Fruit fly (Drosophila melanogaster) whole organism, embryonic: ENCODE data around the gene trr.

Experiments used
- Asciz ChIP-seq: fragments of 200-800 bp; sonication (Bioruptor generic); optimal IDR thresholded peaks from 2 replicates; lab custom pipeline; 2017; ENCODE audit warnings: missing biosample characterization, mild to moderate bottlenecking, missing genetic modification characterization, missing genetic modification reagents
- Atf6 ChIP-seq: fragments of 200-800 bp; sonication (Bioruptor generic); IDR thresholded peaks from 2 replicates; pipeline ENCODE4 v1.3.6; 2022; ENCODE audit warnings: missing biosample characterization, missing genetic modification characterization
- CG10147 ChIP-seq: fragments of 200-800 bp; sonication (Bioruptor generic); optimal IDR thresholded peaks from 2 replicates; lab custom pipeline; 2019; ENCODE audit warnings: missing biosample characterization, mild to moderate bottlenecking, missing genetic modification characterization, moderate library complexity
- CG10209 ChIP-seq: fragments of 200-800 bp; sonication (Bioruptor generic); optimal IDR thresholded peaks from 3 replicates; lab custom pipeline; 2017; ENCODE audit warnings: missing biosample characterization, mild to moderate bottlenecking, missing genetic modification characterization, missing genetic modification reagents
- CG10565 ChIP-seq: fragments of 200-800 bp; sonication (Bioruptor generic); optimal IDR thresholded peaks from 3 replicates; lab custom pipeline; 2016; ENCODE audit warnings: missing biosample characterization, mild to moderate bottlenecking, missing genetic modification characterization
- CG11093 ChIP-seq: fragments of 200-800 bp; sonication (Bioruptor generic); IDR thresholded peaks from 3 replicates; pipeline ENCODE4 v1.3.6; 2022; ENCODE audit warnings: missing biosample characterization, missing genetic modification characterization
- CG12236 ChIP-seq: fragments of 200-800 bp; sonication (Bioruptor generic); optimal IDR thresholded peaks from 2 replicates; lab custom pipeline; 2016; ENCODE audit warnings: missing biosample characterization, missing genetic modification characterization
- CG13775 ChIP-seq: fragments of 200-800 bp; sonication (Bioruptor generic); optimal IDR thresholded peaks from 3 replicates; lab custom pipeline; 2017; ENCODE audit warnings: missing biosample characterization, mild to moderate bottlenecking, missing genetic modification characterization
- CG16815 ChIP-seq: fragments of 200-800 bp; sonication (Bioruptor generic); optimal IDR thresholded peaks from 3 replicates; lab custom pipeline; 2017; ENCODE audit warnings: missing biosample characterization, mild to moderate bottlenecking, missing genetic modification characterization
- CG17361 ChIP-seq: fragments of 200-800 bp; sonication (Bioruptor generic); IDR thresholded peaks from 3 replicates; pipeline ENCODE4 v1.3.6; 2022; ENCODE audit warnings: missing biosample characterization, missing genetic modification characterization
- CG17385 ChIP-seq: fragments of 200-800 bp; sonication (Bioruptor generic); optimal IDR thresholded peaks from 3 replicates; lab custom pipeline; 2018; ENCODE audit warnings: missing biosample characterization, mild to moderate bottlenecking, missing genetic modification characterization
- CG18476 ChIP-seq: fragments of 200-800 bp; sonication (Bioruptor generic); optimal IDR thresholded peaks from 2 replicates; lab custom pipeline; 2016; ENCODE audit warnings: missing biosample characterization, mild to moderate bottlenecking, missing genetic modification characterization
- CG2712 ChIP-seq: fragments of 200-800 bp; optimal IDR thresholded peaks from 3 replicates; lab custom pipeline; 2019; ENCODE audit warnings: missing biosample characterization, mild to moderate bottlenecking, missing genetic modification characterization, moderate library complexity
- CG33213 ChIP-seq: fragments of 200-800 bp; sonication (Bioruptor generic); optimal IDR thresholded peaks from 3 replicates; lab custom pipeline; 2016; ENCODE audit warnings: missing biosample characterization, missing genetic modification characterization
- CG4404 ChIP-seq: fragments of 200-800 bp; sonication (Bioruptor generic); IDR thresholded peaks from 2 replicates; pipeline ENCODE4 v1.3.6; 2022; ENCODE audit warnings: missing biosample characterization, missing genetic modification characterization
- CG4820 ChIP-seq: fragments of 200-800 bp; sonication (Bioruptor generic); optimal IDR thresholded peaks from 3 replicates; lab custom pipeline; 2016; ENCODE audit warnings: missing biosample characterization, missing genetic modification characterization
- CG5953 ChIP-seq: fragments of 200-800 bp; sonication (Bioruptor generic); IDR thresholded peaks from 2 replicates; pipeline ENCODE4 v1.3.6; 2022; ENCODE audit warnings: missing biosample characterization, missing genetic modification characterization
- CG6272 ChIP-seq: fragments of 200-800 bp; sonication (Bioruptor generic); IDR thresholded peaks from 2 replicates; pipeline ENCODE4 v1.3.6; 2022; ENCODE audit warnings: missing biosample characterization, missing genetic modification characterization
- CG6683 ChIP-seq: fragments of 200-800 bp; sonication (Bioruptor generic); optimal IDR thresholded peaks from 2 replicates; lab custom pipeline; 2017; ENCODE audit warnings: missing biosample characterization, mild to moderate bottlenecking, missing genetic modification characterization, missing genetic modification reagents
- CG6765 ChIP-seq: fragments of 200-800 bp; sonication (Bioruptor generic); optimal IDR thresholded peaks from 3 replicates; lab custom pipeline; 2017; ENCODE audit warnings: missing biosample characterization, mild to moderate bottlenecking, missing genetic modification characterization
- CG8388 ChIP-seq: fragments of 200-800 bp; sonication (Bioruptor generic); optimal IDR thresholded peaks from 2 replicates; lab custom pipeline; 2019; ENCODE audit warnings: missing biosample characterization, mild to moderate bottlenecking, missing genetic modification characterization, moderate library complexity
- CG9932 ChIP-seq: fragments of 200-800 bp; sonication (Bioruptor generic); IDR thresholded peaks from 2 replicates; pipeline ENCODE4 v1.3.6; 2022; ENCODE audit warnings: missing biosample characterization, missing genetic modification characterization
- Dll ChIP-seq: fragments of 200-800 bp; sonication (Bioruptor generic); IDR thresholded peaks from 4 replicates; pipeline ENCODE4 v1.3.6; 2022; ENCODE audit warnings: missing biosample characterization, missing genetic modification characterization; ENCODE audit not compliant: partially characterized antibody
- HHEX ChIP-seq: fragments of 200-800 bp; sonication (Bioruptor generic); optimal IDR thresholded peaks from 3 replicates; lab custom pipeline; 2017; ENCODE audit warnings: missing biosample characterization, mild to moderate bottlenecking, missing genetic modification characterization, missing genetic modification reagents
- HmgZ ChIP-seq: fragments of 200-800 bp; sonication (Bioruptor generic); optimal IDR thresholded peaks from 2 replicates; lab custom pipeline; 2018; ENCODE audit warnings: missing biosample characterization, mild to moderate bottlenecking, missing genetic modification characterization
- Hmx ChIP-seq: fragments of 200-800 bp; sonication (Bioruptor generic); optimal IDR thresholded peaks from 2 replicates; lab custom pipeline; 2016; ENCODE audit warnings: missing biosample characterization, missing genetic modification characterization
- Hr51 ChIP-seq, 2 experiments: fragments of 200-800 bp; sonication (Bioruptor generic); optimal IDR thresholded peaks; 2 replicates in 1 of 2; 3 replicates in 1 of 2; lab custom pipeline; 2016 to 2018; ENCODE audit warnings: missing biosample characterization in 2 of 2, missing genetic modification characterization in 2 of 2, mild to moderate bottlenecking in 1 of 2, moderate library complexity in 1 of 2
- NC2β ChIP-seq: fragments of 200-800 bp; sonication (Bioruptor generic); optimal IDR thresholded peaks from 2 replicates; lab custom pipeline; 2016; ENCODE audit warnings: missing biosample characterization, missing genetic modification characterization
- Nf-YA ChIP-seq: fragments of 200-800 bp; sonication (Bioruptor generic); IDR thresholded peaks from 2 replicates; pipeline ENCODE4 v1.3.6; 2022; ENCODE audit warnings: missing biosample characterization, missing genetic modification characterization
- Pdp1 ChIP-seq, 2 experiments: fragments of 200-800 bp; sonication (Bioruptor generic); optimal IDR thresholded peaks; 3 replicates each; lab custom pipeline; 2016; ENCODE audit warnings: missing biosample characterization in 2 of 2, missing genetic modification characterization in 2 of 2, mild to moderate bottlenecking in 1 of 2, moderate library complexity in 1 of 2
- Rfx ChIP-seq: fragments of 200-800 bp; sonication (Bioruptor generic); IDR thresholded peaks from 2 replicates; pipeline ENCODE4 v1.3.6; 2022; ENCODE audit warnings: missing biosample characterization, missing genetic modification characterization
- Taf1 ChIP-seq: fragments of 200-800 bp; sonication (Bioruptor generic); IDR thresholded peaks from 2 replicates; pipeline ENCODE4 v1.3.6; 2022; ENCODE audit warnings: missing biosample characterization, missing genetic modification characterization
- YL-1 ChIP-seq: fragments of 200-800 bp; sonication (Bioruptor generic); optimal IDR thresholded peaks from 3 replicates; lab custom pipeline; 2017; ENCODE audit warnings: missing biosample characterization, mild to moderate bottlenecking, missing genetic modification characterization
- ab ChIP-seq: fragments of 200-800 bp; sonication (Bioruptor generic); optimal IDR thresholded peaks from 2 replicates; lab custom pipeline; 2016; ENCODE audit warnings: missing biosample characterization, missing genetic modification characterization
- dm ChIP-seq: fragments of 200-800 bp; sonication (Bioruptor generic); optimal IDR thresholded peaks from 3 replicates; lab custom pipeline; 2016; ENCODE audit warnings: missing biosample characterization, missing genetic modification characterization
- eve ChIP-seq, 2 experiments: fragments of >200 bp; optimal IDR thresholded peaks; 2 replicates each; lab custom pipeline; 2017; ENCODE audit warnings: missing biosample characterization in 2 of 2, missing genetic modification characterization in 2 of 2
- fu2 ChIP-seq: fragments of 200-800 bp; sonication (Bioruptor generic); optimal IDR thresholded peaks from 2 replicates; lab custom pipeline; 2016; ENCODE audit warnings: missing biosample characterization, missing genetic modification characterization
- grau ChIP-seq: fragments of 200-800 bp; optimal IDR thresholded peaks from 3 replicates; lab custom pipeline; 2019; ENCODE audit warnings: missing biosample characterization, mild to moderate bottlenecking, missing genetic modification characterization, moderate library complexity
- insv ChIP-seq, 2 experiments: fragments of 200-800 bp; sonication (Bioruptor generic); optimal IDR thresholded peaks; 3 replicates each; lab custom pipeline; 2016 to 2018; ENCODE audit warnings: missing biosample characterization in 2 of 2, missing genetic modification characterization in 2 of 2
- jing ChIP-seq: fragments of 200-800 bp; sonication (Bioruptor generic); optimal IDR thresholded peaks from 2 replicates; lab custom pipeline; 2018; ENCODE audit warnings: missing biosample characterization, mild to moderate bottlenecking, missing genetic modification characterization
- knrl ChIP-seq: fragments of 200-800 bp; sonication (Bioruptor generic); IDR thresholded peaks from 3 replicates; pipeline ENCODE4 v1.3.6; 2022; ENCODE audit warnings: missing biosample characterization, missing genetic modification characterization; ENCODE audit not compliant: partially characterized antibody
- lmd ChIP-seq: fragments of 200-800 bp; sonication (Bioruptor generic); IDR thresholded peaks from 2 replicates; pipeline ENCODE4 v1.3.6; 2022; ENCODE audit warnings: missing biosample characterization, missing genetic modification characterization
- luna ChIP-seq: fragments of 200-800 bp; sonication (Bioruptor generic); optimal IDR thresholded peaks from 2 replicates; lab custom pipeline; 2016; ENCODE audit warnings: missing biosample characterization, missing genetic modification characterization
- sim ChIP-seq: fragments of 200-800 bp; sonication (Bioruptor generic); IDR thresholded peaks from 2 replicates; pipeline ENCODE4 v1.3.6; 2022; ENCODE audit warnings: missing biosample characterization, missing genetic modification characterization
- slou ChIP-seq: fragments of 200-800 bp; sonication (Bioruptor generic); optimal IDR thresholded peaks from 3 replicates; lab custom pipeline; 2016; ENCODE audit warnings: missing biosample characterization, missing genetic modification characterization
- tll ChIP-seq, 2 experiments: fragments of 200-800 bp in 1 of 2; fragments of >200 bp in 1 of 2; sonication (Bioruptor generic) in 1 of 2; optimal IDR thresholded peaks; 2 replicates each; lab custom pipeline; 2017 to 2019; ENCODE audit warnings: missing biosample characterization in 2 of 2, missing genetic modification characterization in 2 of 2, mild to moderate bottlenecking in 1 of 2, moderate library complexity in 1 of 2
- toy ChIP-seq: fragments of 200-800 bp; sonication (Bioruptor generic); IDR thresholded peaks from 2 replicates; pipeline ENCODE4 v1.3.6; 2022; ENCODE audit warnings: missing biosample characterization, missing genetic modification characterization
- vfl ChIP-seq: fragments of 200-800 bp; sonication (Bioruptor generic); optimal IDR thresholded peaks from 2 replicates; lab custom pipeline; 2016; ENCODE audit warnings: missing biosample characterization, missing genetic modification characterization
- zen ChIP-seq: fragments of 200-800 bp; sonication (Bioruptor generic); optimal IDR thresholded peaks from 3 replicates; lab custom pipeline; 2018; ENCODE audit warnings: missing biosample characterization, mild to moderate bottlenecking, missing genetic modification characterization, moderate library complexity

trr gene

dm6 chrX:1877107-1877736 lies 12.5 kb downstream of the trr start, which contains the start of the genes CG14817 and CG14805 (continued):
- TF ChIP-seq slou (GFP tag; lab: Kevin White, UChicago) = no peak
- TF ChIP-seq luna (GFP tag; lab: Kevin White, UChicago) = no peak
- TF ChIP-seq dm (GFP tag; lab: Kevin White, UChicago) = peak; percentile 38
- TF ChIP-seq Hr51 (GFP tag; optimal IDR thresholded peaks at IDR 0.05; lab: Kevin White, UChicago) = peak in 1 of 2 experiments; percentile 12
- TF ChIP-seq CG10209 (GFP tag; lab: Kevin White, UChicago) = peak; percentile 72
- no peak for TF ChIP-seq CG10565 (GFP tag; lab: Kevin White, UChicago)
- 0 out of 3 replicates have a peak, but pooled peaks have one; percentile 27 for TF ChIP-seq knrl (GFP tag; lab: Robert Waterston, UW)
- TF ChIP-seq Atf6 (GFP tag; lab: Robert Waterston, UW) = peak; percentile 50; the same call in 1 of the 2 replicates
- TF ChIP-seq vfl (GFP tag; lab: Kevin White, UChicago) = no peak
- peak; percentile 64 for TF ChIP-seq CG33213 (GFP tag; lab: Kevin White, UChicago)
- TF ChIP-seq CG6683 = peak; percentile 69
- TF ChIP-seq CG9932 (GFP tag; lab: Robert Waterston, UW) = no peak; the same call in 1 of the 2 replicates
- TF ChIP-seq HHEX (GFP tag; lab: Kevin White, UChicago) = peak; percentile 84
- peak; percentile 13 for TF ChIP-seq fu2 (GFP tag; lab: Kevin White, UChicago)
- peak; percentile 93 for TF ChIP-seq CG6765 (GFP tag; lab: Kevin White, UChicago)
- TF ChIP-seq CG13775 (GFP tag; lab: Kevin White, UChicago) = peak; percentile 72
- TF ChIP-seq Pdp1 (GFP tag; optimal IDR thresholded peaks at IDR 0.05; lab: Kevin White, UChicago) = peak in 1 of 2 experiments; percentile 55
- TF ChIP-seq ab (GFP tag; lab: Kevin White, UChicago) = no peak
- TF ChIP-seq CG17361 (GFP tag; lab: Robert Waterston, UW) = peak; percentile 67; the same call in 2 of the 3 replicates
- TF ChIP-seq CG18476 (GFP tag; lab: Kevin White, UChicago) = no peak
- TF ChIP-seq Taf1 (GFP tag; lab: Robert Waterston, UW) = no peak
- no peak for TF ChIP-seq CG12236 (GFP tag; lab: Kevin White, UChicago)
- peak; percentile 76 for TF ChIP-seq HmgZ
- TF ChIP-seq jing (GFP tag; lab: Kevin White, UChicago) = no peak
- TF ChIP-seq Hmx (GFP tag; lab: Kevin White, UChicago) = no peak
- peak; percentile 78 for TF ChIP-seq Rfx (GFP tag; lab: Robert Waterston, UW)
- no peak for TF ChIP-seq CG11093
- TF ChIP-seq grau (tag; lab: Kevin White, UChicago) = peak; percentile 66
- TF ChIP-seq Dll (GFP tag; lab: Robert Waterston, UW) = peak; percentile 55; the same call in 2 of the 4 replicates
- peak; percentile 17; the same call in 1 of the 2 replicates for TF ChIP-seq lmd (GFP tag; lab: Robert Waterston, UW)
- TF ChIP-seq CG4404 (GFP tag; lab: Robert Waterston, UW) = no peak
- TF ChIP-seq CG5953 (GFP tag; lab: Robert Waterston, UW) = no peak
- TF ChIP-seq CG10147 (GFP tag; lab: Kevin White, UChicago) = peak; percentile 76
- TF ChIP-seq CG4820 (GFP tag; lab: Kevin White, UChicago) = no peak
- no peak for TF ChIP-seq CG16815
- peak; percentile 93 for TF ChIP-seq YL-1
- TF ChIP-seq CG17385 (GFP tag; lab: Kevin White, UChicago) = peak; percentile 76
- peak; percentile 23; the same call in 1 of the 2 replicates for TF ChIP-seq sim (GFP tag; lab: Robert Waterston, UW)
- TF ChIP-seq toy (GFP tag; lab: Robert Waterston, UW) = no peak
- TF ChIP-seq insv (GFP tag; optimal IDR thresholded peaks at IDR 0.05; lab: Kevin White, UChicago) = peak in 1 of 2 experiments; percentile 56
- peak; percentile 37 for TF ChIP-seq zen
- TF ChIP-seq CG2712 (tag; lab: Kevin White, UChicago) = peak; percentile 64
- no peak for TF ChIP-seq eve (GFP tag; optimal IDR thresholded peaks at IDR 0.05; lab: Kevin White, UChicago)
- no peak for TF ChIP-seq Nf-YA
- TF ChIP-seq CG8388 = peak; percentile 70
- no peak for TF ChIP-seq Asciz (GFP tag; lab: Kevin White, UChicago)
- peak; percentile 65 for TF ChIP-seq NC2β
- TF ChIP-seq tll (GFP tag; optimal IDR thresholded peaks at IDR 0.05; lab: Kevin White, UChicago) = no peak
- TF ChIP-seq CG6272 (GFP tag; lab: Robert Waterston, UW) = no peak
